Fruit fly (Drosophila melanogaster) Kc167 (cell line): ENCODE data around the gene CG46059.

Source experiments
- Sin3A ChIP-seq: fragments of >200 bp; optimal IDR thresholded peaks from 2 replicates; lab custom pipeline; 2018; ENCODE audit warnings: missing external identifiers
- h ChIP-seq: fragments of >200 bp; optimal IDR thresholded peaks from 3 replicates; lab custom pipeline; 2018; ENCODE audit warnings: missing external identifiers
- insv ChIP-seq: fragments of >200 bp; optimal IDR thresholded peaks from 3 replicates; lab custom pipeline; 2018; ENCODE audit warnings: missing external identifiers
- psq ChIP-seq: fragments of >200 bp; optimal IDR thresholded peaks from 2 replicates; lab custom pipeline; 2017; ENCODE audit warnings: missing external identifiers
- ttk ChIP-seq: sonication (Bioruptor generic); optimal IDR thresholded peaks from 2 replicates; lab custom pipeline; 2017; ENCODE audit warnings: missing external identifiers

DNA sequence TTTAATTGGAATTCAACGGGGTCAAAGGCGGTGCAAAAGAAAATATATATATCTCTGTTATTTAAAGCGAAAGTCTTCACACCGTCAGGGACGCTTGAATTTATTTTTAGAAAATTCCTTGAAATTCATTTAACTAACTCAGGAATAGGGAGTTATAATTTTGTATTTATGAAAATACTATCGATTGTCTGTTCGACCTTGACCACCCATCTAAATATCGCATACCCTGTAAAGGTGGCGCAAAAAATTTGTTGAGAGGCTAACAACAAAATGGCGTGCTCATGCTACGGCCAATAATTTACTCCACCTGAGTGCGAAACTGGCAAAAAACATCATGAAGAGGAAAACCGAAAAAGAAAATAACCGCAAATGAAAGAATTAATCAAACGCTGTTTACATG, 46.9 kb upstream of the CG46059 start:
- TF ChIP-seq h (lab: Kevin White, UChicago) (no peak), psq (lab: Kevin White, UChicago) (no peak), ttk (lab: Kevin White, UChicago) (no peak), Sin3A (lab: Kevin White, UChicago) (no peak), insv (lab: Kevin White, UChicago) (no peak)
